Comparison of ENCODE assay signal across 4 fruit fly cellular contexts in genomic region chrX:3039743-3040142, dm6.
TF ChIP-seq lines count a peak whose summit lies in the region.

No protein-coding gene starts in this region.

- TF ChIP-seq CTCF in whole organism, embryonic (GFP tag; optimal IDR thresholded peaks at IDR 0.05; lab: Kevin White, UChicago) = no peak

TF ChIP-seq in whole organism, embryonic, 481 proteins besides CTCF, POLR2A, EP300 and RAD21 (continues in another document):
- no peak for TF ChIP-seq Jarid2 (GFP tag; optimal IDR thresholded peaks at IDR 0.05; lab: Kevin White, UChicago)
- TF ChIP-seq slou (GFP tag; optimal IDR thresholded peaks at IDR 0.05; lab: Kevin White, UChicago) = no peak
- no peak for TF ChIP-seq CG17568 (GFP tag; optimal IDR thresholded peaks at IDR 0.05; lab: Kevin White, UChicago)
- no peak for TF ChIP-seq HLHmδ (GFP tag; optimal IDR thresholded peaks at IDR 0.05; lab: Kevin White, UChicago)
- TF ChIP-seq CG8290 (GFP tag; optimal IDR thresholded peaks at IDR 0.05; lab: Kevin White, UChicago) = no peak
- no peak for TF ChIP-seq CG8290 (tag; optimal IDR thresholded peaks at IDR 0.05; lab: Kevin White, UChicago)
- TF ChIP-seq Eip74EF (GFP tag; optimal IDR thresholded peaks at IDR 0.05; lab: Kevin White, UChicago) = no peak
- no peak for TF ChIP-seq CG31365 (tag; optimal IDR thresholded peaks at IDR 0.05; lab: Kevin White, UChicago)
- no peak for TF ChIP-seq CG10565 (GFP tag; optimal IDR thresholded peaks at IDR 0.05; lab: Kevin White, UChicago)
- no peak for TF ChIP-seq bowl (GFP tag; IDR thresholded peaks at IDR 0.05; lab: Robert Waterston, UW)
- TF ChIP-seq MESR4 (GFP tag; optimal IDR thresholded peaks at IDR 0.05; lab: Kevin White, UChicago) = no peak
- TF ChIP-seq CG7372 (GFP tag; IDR thresholded peaks at IDR 0.05; lab: Robert Waterston, UW) = no peak
- TF ChIP-seq tio (GFP tag; optimal IDR thresholded peaks at IDR 0.05; lab: Kevin White, UChicago) = peak; percentile 24
- TF ChIP-seq maf-S (GFP tag; optimal IDR thresholded peaks at IDR 0.05; lab: Kevin White, UChicago) = no peak
- TF ChIP-seq CG1792 (GFP tag; optimal IDR thresholded peaks at IDR 0.05; lab: Kevin White, UChicago) = no peak
- TF ChIP-seq eve (GFP tag; optimal IDR thresholded peaks at IDR 0.05; lab: Kevin White, UChicago) = peak in 1 of 2 experiments; percentile 56
- no peak for TF ChIP-seq Dip3 (GFP tag; optimal IDR thresholded peaks at IDR 0.05; lab: Kevin White, UChicago)
- peak in 1 of 2 experiments; percentile 42 for TF ChIP-seq chif (GFP tag; optimal IDR thresholded peaks at IDR 0.05; lab: Kevin White, UChicago)
- TF ChIP-seq Ada2b (GFP tag; IDR thresholded peaks at IDR 0.05; lab: Robert Waterston, UW) = peak; percentile 11; the same call in 1 of the 2 replicates
- TF ChIP-seq Xrp1 (GFP tag; IDR thresholded peaks at IDR 0.05; lab: Robert Waterston, UW) = peak; percentile 67; the same call in 1 of the 2 replicates
- no peak for TF ChIP-seq CG8765 (GFP tag; IDR thresholded peaks at IDR 0.05; lab: Robert Waterston, UW)
- TF ChIP-seq CG5245 (GFP tag; optimal IDR thresholded peaks at IDR 0.05; lab: Kevin White, UChicago) = peak; percentile 17
- TF ChIP-seq CG17385 (GFP tag; optimal IDR thresholded peaks at IDR 0.05; lab: Kevin White, UChicago) = peak; percentile 2

TF ChIP-seq in whole organism, prepupa, 60 proteins besides CTCF, POLR2A, EP300 and RAD21 (continues in another document):
- peak; percentile 89 for TF ChIP-seq svp (GFP tag; lab: Kevin White, UChicago)
- peak; percentile 75 for TF ChIP-seq Smox (GFP tag; optimal IDR thresholded peaks at IDR 0.05; lab: Kevin White, UChicago)
- TF ChIP-seq Eip75B (GFP tag; optimal IDR thresholded peaks at IDR 0.05; lab: Kevin White, UChicago) = peak; percentile 85
- peak; percentile 80 for TF ChIP-seq net (GFP tag; optimal IDR thresholded peaks at IDR 0.05; lab: Kevin White, UChicago)
- peak; percentile 74 for TF ChIP-seq CG32006 (GFP tag; optimal IDR thresholded peaks at IDR 0.05; lab: Kevin White, UChicago)
- TF ChIP-seq CG15336 (GFP tag; IDR thresholded peaks at IDR 0.05; lab: Robert Waterston, UW) = peak; percentile 79
- peak; percentile 88 for TF ChIP-seq acj6 (GFP tag; optimal IDR thresholded peaks at IDR 0.05; lab: Kevin White, UChicago)
- peak; percentile 92 for TF ChIP-seq Eip78C (GFP tag; lab: Kevin White, UChicago)
- TF ChIP-seq ss (GFP tag; optimal IDR thresholded peaks at IDR 0.05; lab: Kevin White, UChicago) = peak; percentile 90 to 93
- TF ChIP-seq Gug (GFP tag; IDR thresholded peaks at IDR 0.05; lab: Robert Waterston, UW) = peak; percentile 65
- peak; percentile 70 for TF ChIP-seq Hr4 (GFP tag; optimal IDR thresholded peaks at IDR 0.05; lab: Kevin White, UChicago)
- peak; percentile 84 for TF ChIP-seq OdsH (GFP tag; optimal IDR thresholded peaks at IDR 0.05; lab: Kevin White, UChicago)
- peak; percentile 71 to 73 for TF ChIP-seq salr (GFP tag; optimal IDR thresholded peaks at IDR 0.05; lab: Kevin White, UChicago)
- TF ChIP-seq CG10669 (GFP tag; optimal IDR thresholded peaks at IDR 0.05; lab: Kevin White, UChicago) = peak; percentile 86
- peak; percentile 82 for TF ChIP-seq eg (GFP tag; IDR thresholded peaks at IDR 0.05; lab: Robert Waterston, UW)
- TF ChIP-seq spab (GFP tag; optimal IDR thresholded peaks at IDR 0.05; lab: Kevin White, UChicago) = peak; percentile 84
- TF ChIP-seq CG34406 (GFP tag; optimal IDR thresholded peaks at IDR 0.05; lab: Kevin White, UChicago) = peak; percentile 82
- TF ChIP-seq Met (GFP tag; optimal IDR thresholded peaks at IDR 0.05; lab: Kevin White, UChicago) = peak; percentile 86
- peak; percentile 82 for TF ChIP-seq topi (GFP tag; optimal IDR thresholded peaks at IDR 0.05; lab: Kevin White, UChicago)
- TF ChIP-seq Sox14 (GFP tag; optimal IDR thresholded peaks at IDR 0.05; lab: Kevin White, UChicago) = peak; percentile 81
- TF ChIP-seq dsx (GFP tag; optimal IDR thresholded peaks at IDR 0.05; lab: Kevin White, UChicago; ENCODE audit: poor library complexity, severe bottlenecking) = peak; percentile 90
- peak; percentile 68 for TF ChIP-seq Hr39 (GFP tag; optimal IDR thresholded peaks at IDR 0.05; lab: Kevin White, UChicago)
- TF ChIP-seq CG6276 (GFP tag; optimal IDR thresholded peaks at IDR 0.05; lab: Kevin White, UChicago) = peak; percentile 59
- TF ChIP-seq Eip93F (GFP tag; optimal IDR thresholded peaks at IDR 0.05; lab: Kevin White, UChicago) = peak; percentile 66

TF ChIP-seq in whole organism, pupa, 21 proteins besides CTCF, POLR2A, EP300 and RAD21:
- TF ChIP-seq CG13204 (GFP tag; optimal IDR thresholded peaks at IDR 0.05; lab: Kevin White, UChicago) (peak; percentile 83), EcR (GFP tag; optimal IDR thresholded peaks at IDR 0.05; lab: Kevin White, UChicago) (peak; percentile 45), CG8159 (tag; optimal IDR thresholded peaks at IDR 0.05; lab: Kevin White, UChicago) (peak; percentile 93), Pif1B (GFP tag; optimal IDR thresholded peaks at IDR 0.05; lab: Kevin White, UChicago) (peak; percentile 80), rn (GFP tag; IDR thresholded peaks at IDR 0.05; lab: Robert Waterston, UW) (peak; percentile 25; the same call in 1 of the 2 replicates), CG34367 (tag; optimal IDR thresholded peaks at IDR 0.05; lab: Kevin White, UChicago) (peak; percentile 88), Snoo (tag; optimal IDR thresholded peaks at IDR 0.05; lab: Kevin White, UChicago) (peak; percentile 73), CG9948 (tag; optimal IDR thresholded peaks at IDR 0.05; lab: Kevin White, UChicago) (peak; percentile 90), Ets98B (GFP tag; IDR thresholded peaks at IDR 0.05; lab: Robert Waterston, UW) (peak; percentile 70), CG10348 (GFP tag; IDR thresholded peaks at IDR 0.05; lab: Robert Waterston, UW) (no peak), CG32121 (GFP tag; IDR thresholded peaks at IDR 0.05; lab: Robert Waterston, UW) (peak; percentile 68), CG12605 (GFP tag; IDR thresholded peaks at IDR 0.05; lab: Robert Waterston, UW) (peak; percentile 79), gl (tag; optimal IDR thresholded peaks at IDR 0.05; lab: Kevin White, UChicago) (peak; percentile 66), fd96Ca (GFP tag; IDR thresholded peaks at IDR 0.05; lab: Robert Waterston, UW) (peak; percentile 59; the same call in 2 of the 3 replicates), CG17806 (tag; optimal IDR thresholded peaks at IDR 0.05; lab: Kevin White, UChicago) (peak; percentile 89), D1 (tag; optimal IDR thresholded peaks at IDR 0.05; lab: Kevin White, UChicago) (peak; percentile 68), CG15710 (tag; optimal IDR thresholded peaks at IDR 0.05; lab: Kevin White, UChicago) (peak; percentile 92), CG8301 (tag; optimal IDR thresholded peaks at IDR 0.05; lab: Kevin White, UChicago) (peak; percentile 75), CG14655 (GFP tag; optimal IDR thresholded peaks at IDR 0.05; lab: Kevin White, UChicago) (peak; percentile 82), CG4496 (GFP tag; IDR thresholded peaks at IDR 0.05; lab: Robert Waterston, UW) (peak; percentile 87), Pif1A (GFP tag; optimal IDR thresholded peaks at IDR 0.05; lab: Kevin White, UChicago) (peak; percentile 79)

TF ChIP-seq in whole organism, wandering third instar larva, 38 proteins besides CTCF, POLR2A, EP300 and RAD21 (continues in another document):
- peak; percentile 77 for TF ChIP-seq rgr (GFP tag; optimal IDR thresholded peaks at IDR 0.05; lab: Kevin White, UChicago)
- TF ChIP-seq fru (GFP tag; optimal IDR thresholded peaks at IDR 0.05; lab: Kevin White, UChicago) = peak; percentile 83
- TF ChIP-seq dsf (GFP tag; optimal IDR thresholded peaks at IDR 0.05; lab: Kevin White, UChicago; ENCODE audit: borderline replicate concordance) = no peak
- TF ChIP-seq N (GFP tag; optimal IDR thresholded peaks at IDR 0.05; lab: Kevin White, UChicago) = no peak
- no peak for TF ChIP-seq tai (GFP tag; optimal IDR thresholded peaks at IDR 0.05; lab: Kevin White, UChicago)
- peak in 1 of 2 experiments; percentile 85 for TF ChIP-seq foxo (GFP tag; optimal IDR thresholded peaks at IDR 0.05; lab: Kevin White, UChicago)
- TF ChIP-seq CrebA (GFP tag; optimal IDR thresholded peaks at IDR 0.05; lab: Kevin White, UChicago; ENCODE audit: borderline replicate concordance) = no peak
- peak; percentile 37 for TF ChIP-seq woc (GFP tag; optimal IDR thresholded peaks at IDR 0.05; lab: Kevin White, UChicago)
- TF ChIP-seq dl (GFP tag; optimal IDR thresholded peaks at IDR 0.05; lab: Kevin White, UChicago; ENCODE audit: insufficient read depth in 1 of 2, partially characterized antibody in 2 of 2) = no peak
- peak; percentile 64 for TF ChIP-seq br (GFP tag; optimal IDR thresholded peaks at IDR 0.05; lab: Kevin White, UChicago)
- TF ChIP-seq lola (GFP tag; optimal IDR thresholded peaks at IDR 0.05; lab: Kevin White, UChicago) = no peak
- no peak for TF ChIP-seq usp (GFP tag; optimal IDR thresholded peaks at IDR 0.05; lab: Kevin White, UChicago)
- TF ChIP-seq Hr83 (GFP tag; optimal IDR thresholded peaks at IDR 0.05; lab: Kevin White, UChicago; ENCODE audit: poor library complexity, severe bottlenecking) = no peak
- no peak for TF ChIP-seq CG32264 (GFP tag; optimal IDR thresholded peaks at IDR 0.05; lab: Kevin White, UChicago)
- TF ChIP-seq sv (GFP tag; optimal IDR thresholded peaks at IDR 0.05; lab: Kevin White, UChicago) = no peak
- TF ChIP-seq OdsH (GFP tag; optimal IDR thresholded peaks at IDR 0.05; lab: Kevin White, UChicago) = peak; percentile 72
- TF ChIP-seq brk (GFP tag; optimal IDR thresholded peaks at IDR 0.05; lab: Kevin White, UChicago) = peak; percentile 58
- no peak for TF ChIP-seq jim (GFP tag; optimal IDR thresholded peaks at IDR 0.05; lab: Kevin White, UChicago)
- peak; percentile 71 for TF ChIP-seq psq (GFP tag; optimal IDR thresholded peaks at IDR 0.05; lab: Kevin White, UChicago)
- peak; percentile 40 for TF ChIP-seq CG9705 (GFP tag; optimal IDR thresholded peaks at IDR 0.05; lab: Kevin White, UChicago)
- TF ChIP-seq h (GFP tag; optimal IDR thresholded peaks at IDR 0.05; lab: Kevin White, UChicago) = peak; percentile 82
- TF ChIP-seq sage (GFP tag; optimal IDR thresholded peaks at IDR 0.05; lab: Kevin White, UChicago) = peak; percentile 37
- TF ChIP-seq ey (GFP tag; optimal IDR thresholded peaks at IDR 0.05; lab: Kevin White, UChicago) = peak; percentile 64
- peak; percentile 76 for TF ChIP-seq HLH106 (tag; optimal IDR thresholded peaks at IDR 0.05; lab: Kevin White, UChicago)
- TF ChIP-seq Rel (GFP tag; optimal IDR thresholded peaks at IDR 0.05; lab: Kevin White, UChicago) = no peak
- TF ChIP-seq Rel (tag; optimal IDR thresholded peaks at IDR 0.05; lab: Kevin White, UChicago) = peak; percentile 35
- no peak for TF ChIP-seq Mio (GFP tag; optimal IDR thresholded peaks at IDR 0.05; lab: Kevin White, UChicago)
- TF ChIP-seq Myc (optimal IDR thresholded peaks at IDR 0.05; lab: Kevin White, UChicago) = no peak
- peak; percentile 52 for TF ChIP-seq dmrt93B (GFP tag; optimal IDR thresholded peaks at IDR 0.05; lab: Kevin White, UChicago)
- peak; percentile 81 for TF ChIP-seq Sp1 (GFP tag; optimal IDR thresholded peaks at IDR 0.05; lab: Kevin White, UChicago)
- TF ChIP-seq pan (optimal IDR thresholded peaks at IDR 0.05; lab: Kevin White, UChicago) = no peak
- no peak for TF ChIP-seq Abd-B (GFP tag; optimal IDR thresholded peaks at IDR 0.05; lab: Kevin White, UChicago)

Comparison
In these comparisons a context has a peak if more than half of its experiments do, and no peak if none do; other contexts are left out.
1. Of the 7 proteins assayed by ChIP-seq in both whole organism, embryonic and whole organism, prepupa: peak only in whole organism, embryonic: none; only in whole organism, prepupa: CG16779, CG6854, Gug, Hr39 and Lpt; in both: Blimp-1 and Sox102F; in neither: 0.